Fruit fly (Drosophila melanogaster) whole organism, embryonic: ENCODE measurements around the gene CG9992.

Source experiments
- CG10979 ChIP-seq: fragments of 200-800 bp; sonication (Bioruptor generic); optimal IDR thresholded peaks from 2 replicates; lab custom pipeline; 2018; ENCODE audit warnings: missing biosample characterization, mild to moderate bottlenecking, missing genetic modification characterization, moderate library complexity
- CG11247 ChIP-seq: fragments of 200-800 bp; sonication (Bioruptor generic); IDR thresholded peaks from 2 replicates; pipeline ENCODE4 v1.3.6; 2022; ENCODE audit warnings: missing biosample characterization, missing genetic modification characterization
- CG11560 ChIP-seq: fragments of 200-800 bp; sonication (Bioruptor generic); IDR thresholded peaks from 3 replicates; pipeline ENCODE4 v1.3.6; 2022; ENCODE audit warnings: missing biosample characterization, missing genetic modification characterization
- CG1529 ChIP-seq: fragments of 200-800 bp; sonication (Bioruptor generic); optimal IDR thresholded peaks from 3 replicates; lab custom pipeline; 2018; ENCODE audit warnings: missing biosample characterization, missing genetic modification characterization
- CG15601 ChIP-seq: fragments of 200-800 bp; sonication (Bioruptor generic); optimal IDR thresholded peaks from 3 replicates; lab custom pipeline; 2019; ENCODE audit warnings: missing biosample characterization, mild to moderate bottlenecking, missing genetic modification characterization, moderate library complexity
- CG16779 ChIP-seq: fragments of 200-800 bp; sonication (Bioruptor generic); IDR thresholded peaks from 2 replicates; pipeline ENCODE4 v1.3.6; 2022; ENCODE audit warnings: missing biosample characterization, missing genetic modification characterization
- CG17328 ChIP-seq: fragments of 200-800 bp; sonication (Bioruptor generic); IDR thresholded peaks from 2 replicates; pipeline ENCODE4 v1.3.6; 2022; ENCODE audit warnings: missing biosample characterization, missing genetic modification characterization
- CG1792 ChIP-seq: fragments of 200-800 bp; sonication (Bioruptor generic); optimal IDR thresholded peaks from 2 replicates; lab custom pipeline; 2016; ENCODE audit warnings: missing biosample characterization, missing genetic modification characterization
- CG2875 ChIP-seq: fragments of 200-800 bp; sonication (Bioruptor generic); optimal IDR thresholded peaks from 2 replicates; lab custom pipeline; 2017; ENCODE audit warnings: missing biosample characterization, mild to moderate bottlenecking, missing genetic modification characterization, missing genetic modification reagents
- CG2889 ChIP-seq: fragments of 200-800 bp; sonication (Bioruptor generic); IDR thresholded peaks from 3 replicates; pipeline ENCODE4 v1.3.6; 2022; ENCODE audit warnings: missing biosample characterization, missing genetic modification characterization
- CG30431 ChIP-seq: fragments of 200-800 bp; sonication (Bioruptor generic); optimal IDR thresholded peaks from 2 replicates; lab custom pipeline; 2017; ENCODE audit warnings: missing biosample characterization, missing genetic modification characterization
- CG4707 ChIP-seq: fragments of 200-800 bp; sonication (Bioruptor generic); optimal IDR thresholded peaks from 2 replicates; lab custom pipeline; 2018; ENCODE audit warnings: missing biosample characterization, mild to moderate bottlenecking, missing genetic modification characterization, moderate library complexity
- CG5245 ChIP-seq: fragments of 200-800 bp; sonication (Bioruptor generic); optimal IDR thresholded peaks from 3 replicates; lab custom pipeline; 2016; ENCODE audit warnings: missing biosample characterization, missing genetic modification characterization
- CG6254 ChIP-seq: fragments of 200-800 bp; sonication (Bioruptor generic); optimal IDR thresholded peaks from 3 replicates; lab custom pipeline; 2017; ENCODE audit warnings: mild to moderate bottlenecking, missing biosample characterization, missing genetic modification reagents, missing genetic modification characterization
- CG6683 ChIP-seq: fragments of 200-800 bp; sonication (Bioruptor generic); optimal IDR thresholded peaks from 2 replicates; lab custom pipeline; 2017; ENCODE audit warnings: missing biosample characterization, mild to moderate bottlenecking, missing genetic modification characterization, missing genetic modification reagents
- CG7357 ChIP-seq: fragments of 200-800 bp; sonication (Bioruptor generic); IDR thresholded peaks from 3 replicates; pipeline ENCODE4 v1.3.6; 2022; ENCODE audit warnings: missing biosample characterization, missing genetic modification characterization
- CG8281 ChIP-seq: fragments of 200-800 bp; sonication (Bioruptor generic); optimal IDR thresholded peaks from 2 replicates; lab custom pipeline; 2018; ENCODE audit warnings: missing biosample characterization, mild to moderate bottlenecking, missing genetic modification characterization, moderate library complexity
- CG9797 ChIP-seq: fragments of 200-800 bp; sonication (Bioruptor generic); optimal IDR thresholded peaks from 3 replicates; lab custom pipeline; 2018; ENCODE audit warnings: missing biosample characterization, mild to moderate bottlenecking, missing genetic modification characterization
- Chrac-16 ChIP-seq: fragments of 200-800 bp; sonication (Bioruptor generic); optimal IDR thresholded peaks from 3 replicates; lab custom pipeline; 2016; ENCODE audit warnings: missing biosample characterization, missing genetic modification characterization
- D19B ChIP-seq: fragments of 200-800 bp; sonication (Bioruptor generic); optimal IDR thresholded peaks from 2 replicates; lab custom pipeline; 2017; ENCODE audit warnings: missing biosample characterization, mild to moderate bottlenecking, missing genetic modification characterization
- Dad ChIP-seq: fragments of 200-800 bp; sonication (Bioruptor generic); optimal IDR thresholded peaks from 3 replicates; lab custom pipeline; 2016; ENCODE audit warnings: missing biosample characterization, missing genetic modification characterization
- Dbx ChIP-seq: fragments of 200-800 bp; sonication (Bioruptor generic); IDR thresholded peaks from 3 replicates; pipeline ENCODE4 v1.3.6; 2022; ENCODE audit warnings: missing biosample characterization, missing genetic modification characterization
- Ets97D ChIP-seq: fragments of 200-800 bp; sonication (Bioruptor generic); optimal IDR thresholded peaks from 3 replicates; lab custom pipeline; 2016; ENCODE audit warnings: missing biosample characterization, missing genetic modification characterization
- H15 ChIP-seq: fragments of 200-800 bp; sonication (Bioruptor generic); IDR thresholded peaks from 3 replicates; pipeline ENCODE4 v1.3.6; 2022; ENCODE audit warnings: missing biosample characterization, missing genetic modification characterization
- H2.0 ChIP-seq: fragments of 200-800 bp; sonication (Bioruptor generic); IDR thresholded peaks from 2 replicates; pipeline ENCODE4 v1.3.6; 2022; ENCODE audit warnings: missing biosample characterization, missing genetic modification characterization
- HLH54F ChIP-seq: fragments of 200-800 bp; sonication (Bioruptor generic); optimal IDR thresholded peaks from 3 replicates; lab custom pipeline; 2016; ENCODE audit warnings: missing biosample characterization, missing genetic modification characterization
- Hr3 ChIP-seq: fragments of 200-800 bp; sonication (Bioruptor generic); optimal IDR thresholded peaks from 3 replicates; lab custom pipeline; 2016; ENCODE audit warnings: missing biosample characterization, missing genetic modification characterization
- Nf-YB ChIP-seq: fragments of 200-800 bp; sonication (Bioruptor generic); optimal IDR thresholded peaks from 3 replicates; lab custom pipeline; 2019; ENCODE audit warnings: missing biosample characterization, mild to moderate bottlenecking, missing genetic modification characterization, moderate library complexity
- Oli ChIP-seq: fragments of 200-800 bp; sonication (Bioruptor generic); optimal IDR thresholded peaks from 2 replicates; lab custom pipeline; 2018; ENCODE audit warnings: missing biosample characterization, mild to moderate bottlenecking, missing genetic modification characterization, moderate library complexity
- Rfx ChIP-seq: fragments of 200-800 bp; sonication (Bioruptor generic); IDR thresholded peaks from 2 replicates; pipeline ENCODE4 v1.3.6; 2022; ENCODE audit warnings: missing biosample characterization, missing genetic modification characterization
- Rx ChIP-seq: fragments of 200-800 bp; sonication (Bioruptor generic); IDR thresholded peaks from 2 replicates; pipeline ENCODE4 v1.3.6; 2022; ENCODE audit warnings: missing biosample characterization, missing genetic modification characterization
- Side ChIP-seq: fragments of 200-800 bp; sonication (Bioruptor generic); optimal IDR thresholded peaks from 2 replicates; lab custom pipeline; 2016; ENCODE audit warnings: missing biosample characterization, missing genetic modification characterization
- Spps ChIP-seq: fragments of 200-800 bp; sonication (Bioruptor generic); optimal IDR thresholded peaks from 2 replicates; lab custom pipeline; 2018; ENCODE audit warnings: missing biosample characterization, mild to moderate bottlenecking, missing genetic modification characterization
- Xrp1 ChIP-seq: fragments of 200-800 bp; sonication (Bioruptor generic); IDR thresholded peaks from 2 replicates; pipeline ENCODE4 v1.3.6; 2022; ENCODE audit warnings: missing biosample characterization, missing genetic modification characterization
- aop ChIP-seq: fragments of 200-800 bp; sonication (Bioruptor generic); IDR thresholded peaks from 2 replicates; pipeline ENCODE4 v1.3.6; 2022; ENCODE audit warnings: missing biosample characterization, missing genetic modification characterization
- eyg ChIP-seq: fragments of 200-800 bp; sonication (Bioruptor generic); optimal IDR thresholded peaks from 3 replicates; lab custom pipeline; 2016; ENCODE audit warnings: missing biosample characterization, missing genetic modification characterization
- fd64A ChIP-seq: fragments of 200-800 bp; sonication (Bioruptor generic); optimal IDR thresholded peaks from 3 replicates; lab custom pipeline; 2018; ENCODE audit warnings: missing biosample characterization, mild to moderate bottlenecking, missing genetic modification characterization
- gfzf ChIP-seq: fragments of 200-800 bp; sonication (Bioruptor generic); optimal IDR thresholded peaks from 2 replicates; lab custom pipeline; 2016; ENCODE audit warnings: missing biosample characterization, mild to moderate bottlenecking, missing genetic modification characterization, moderate library complexity
- gro ChIP-seq: fragments of 200-800 bp; sonication (Bioruptor generic); optimal IDR thresholded peaks from 2 replicates; lab custom pipeline; 2016; ENCODE audit warnings: missing biosample characterization, missing genetic modification characterization
- ham ChIP-seq: fragments of 200-800 bp; sonication (Bioruptor generic); IDR thresholded peaks from 2 replicates; pipeline ENCODE4 v1.3.6; 2022; ENCODE audit warnings: missing biosample characterization, missing genetic modification characterization
- hkb ChIP-seq, 2 experiments: fragments of 200-800 bp in 1 of 2; fragments of >200 bp in 1 of 2; sonication (Bioruptor generic) in 1 of 2; IDR thresholded peaks in 1 of 2; optimal IDR thresholded peaks in 1 of 2; 2 replicates each; pipeline versions ENCODE4 v1.3.6 to Lab custom; 2017 to 2022; ENCODE audit warnings: missing biosample characterization in 1 of 2, missing genetic modification characterization in 1 of 2
- kah ChIP-seq: fragments of 200-800 bp; sonication (Bioruptor generic); optimal IDR thresholded peaks from 2 replicates; lab custom pipeline; 2018; ENCODE audit warnings: missing biosample characterization, mild to moderate bottlenecking, missing genetic modification characterization
- nau ChIP-seq: fragments of 200-800 bp; sonication (Bioruptor generic); optimal IDR thresholded peaks from 3 replicates; lab custom pipeline; 2017; ENCODE audit warnings: missing biosample characterization, mild to moderate bottlenecking, missing genetic modification characterization, missing genetic modification reagents
- pho ChIP-seq: fragments of 200-800 bp; sonication (Bioruptor generic); optimal IDR thresholded peaks from 2 replicates; lab custom pipeline; 2016; ENCODE audit warnings: missing biosample characterization, missing genetic modification characterization
- pita ChIP-seq: fragments of 200-800 bp; sonication (Bioruptor generic); optimal IDR thresholded peaks from 2 replicates; lab custom pipeline; 2017; ENCODE audit warnings: missing biosample characterization, mild to moderate bottlenecking, missing genetic modification characterization
- psq ChIP-seq: fragments of 200-800 bp; sonication (Bioruptor generic); optimal IDR thresholded peaks from 2 replicates; lab custom pipeline; 2017; ENCODE audit warnings: missing biosample characterization, missing genetic modification characterization
- pum ChIP-seq: fragments of 200-800 bp; sonication (Bioruptor generic); optimal IDR thresholded peaks from 2 replicates; lab custom pipeline; 2016; ENCODE audit warnings: missing biosample characterization, missing genetic modification characterization
- row ChIP-seq: fragments of 200-800 bp; sonication (Bioruptor generic); IDR thresholded peaks from 3 replicates; pipeline ENCODE4 v1.3.6; 2022; ENCODE audit warnings: missing biosample characterization, missing genetic modification characterization
- so ChIP-seq: fragments of 200-800 bp; sonication (Bioruptor generic); IDR thresholded peaks from 3 replicates; pipeline ENCODE4 v1.3.6; 2022; ENCODE audit warnings: missing biosample characterization, missing genetic modification characterization
- tna ChIP-seq: fragments of 200-800 bp; sonication (Bioruptor generic); IDR thresholded peaks from 2 replicates; pipeline ENCODE4 v1.3.6; 2022; ENCODE audit warnings: missing biosample characterization, missing genetic modification characterization; ENCODE audit not compliant: partially characterized antibody

The CG9992 gene

DNA sequence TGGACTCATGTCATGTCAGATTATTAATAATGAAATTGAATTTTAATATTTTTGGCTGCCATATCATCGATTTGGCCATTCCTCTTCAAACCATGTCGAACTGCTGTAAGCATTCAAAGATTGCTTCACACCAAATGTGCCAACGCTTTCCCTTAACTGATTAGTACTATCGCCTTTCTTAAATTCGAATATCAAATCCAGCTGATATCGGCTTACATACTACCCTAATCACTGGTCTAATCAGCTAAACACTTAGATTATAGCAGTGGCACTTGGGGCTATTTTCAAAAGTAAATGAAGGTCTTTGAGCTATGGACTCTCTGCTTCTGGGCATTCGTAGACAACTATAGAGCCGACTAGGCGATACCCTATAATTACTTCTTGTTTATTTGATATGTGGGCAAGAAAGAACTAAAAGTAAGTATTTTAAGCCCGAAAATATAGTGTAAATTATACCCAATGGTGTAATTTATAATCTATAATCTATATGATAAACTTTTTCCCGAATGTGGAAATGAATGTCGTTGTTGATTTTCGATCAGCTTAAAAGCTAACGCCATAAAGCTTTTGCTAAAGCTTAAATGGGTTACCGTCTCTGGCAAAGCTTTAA lies 19.2 kb upstream of the CG9992 start (continued):
- TF ChIP-seq Chrac-16 (peak; percentile 62), pum (GFP tag; lab: Kevin White, UChicago) (peak; percentile 36), Dad (peak; percentile 43), pita (GFP tag; lab: Kevin White, UChicago) (no peak), eyg (GFP tag; lab: Kevin White, UChicago) (peak; percentile 1), Oli (peak; percentile 85), hkb (optimal IDR thresholded peaks at IDR 0.05; lab: Kevin White, UChicago) (no peak), hkb (GFP tag; IDR thresholded peaks at IDR 0.05; lab: Robert Waterston, UW) (peak; percentile 90), HLH54F (GFP tag; lab: Kevin White, UChicago) (peak; percentile 41), CG7357 (GFP tag; lab: Robert Waterston, UW) (peak; percentile 67; the same call in 2 of the 3 replicates), CG30431 (GFP tag; lab: Kevin White, UChicago) (no peak), Rx (GFP tag; lab: Robert Waterston, UW) (peak; percentile 63), CG8281 (peak; percentile 34), Nf-YB (GFP tag; lab: Kevin White, UChicago) (peak; percentile 50), CG6254 (GFP tag; lab: Kevin White, UChicago) (peak; percentile 43), gfzf (GFP tag; lab: Kevin White, UChicago) (no peak), psq (GFP tag; lab: Kevin White, UChicago) (no peak), Side (GFP tag; lab: Kevin White, UChicago) (peak; percentile 43), kah (GFP tag; lab: Kevin White, UChicago) (peak; percentile 33), H2.0 (GFP tag; lab: Robert Waterston, UW) (peak; percentile 74), gro (GFP tag; lab: Kevin White, UChicago) (no peak), CG11247 (GFP tag; lab: Robert Waterston, UW) (peak; percentile 63), Ets97D (peak; percentile 20), CG6683 (GFP tag; lab: Kevin White, UChicago) (peak; percentile 56), Xrp1 (GFP tag; lab: Robert Waterston, UW) (peak; percentile 74; the same call in 1 of the 2 replicates), H15 (GFP tag; lab: Robert Waterston, UW) (peak; percentile 65), CG2875 (GFP tag; lab: Kevin White, UChicago) (peak; percentile 6), CG4707 (GFP tag; lab: Kevin White, UChicago) (peak; percentile 48), Dbx (GFP tag; lab: Robert Waterston, UW) (peak; percentile 71; the same call in 2 of the 3 replicates), CG17328 (GFP tag; lab: Robert Waterston, UW) (peak; percentile 71), CG1529 (peak; percentile 5), CG11560 (tag; lab: Robert Waterston, UW) (no peak), fd64A (GFP tag; lab: Kevin White, UChicago) (no peak), Hr3 (peak; percentile 69), tna (GFP tag; lab: Robert Waterston, UW) (no peak), D19B (GFP tag; lab: Kevin White, UChicago) (peak; percentile 98), Rfx (GFP tag; lab: Robert Waterston, UW) (peak; percentile 85), nau (GFP tag; lab: Kevin White, UChicago) (no peak), CG9797 (GFP tag; lab: Kevin White, UChicago) (no peak), ham (no peak), CG15601 (no peak), pho (GFP tag; lab: Kevin White, UChicago) (peak; percentile 61), CG5245 (GFP tag; lab: Kevin White, UChicago) (peak; percentile 49), so (peak; percentile 85), CG1792 (GFP tag; lab: Kevin White, UChicago) (peak; percentile 50), CG10979 (tag; lab: Kevin White, UChicago) (peak; percentile 59), CG2889 (peak; percentile 59; the same call in 1 of the 3 replicates), aop (no peak), CG16779 (GFP tag; lab: Robert Waterston, UW) (peak; percentile 80), row (GFP tag; lab: Robert Waterston, UW) (peak; percentile 92), Spps (no peak)
